Fruit fly (Drosophila melanogaster): ENCODE data around the gene CG31775.
A peak's percentile ranks its signal among the peaks of the same experiment; 100 is the strongest.
"Not testable (repeated sequence)": the region's sequence is repeated elsewhere in the genome, so short reads cannot be mapped to it uniquely, and the experiment has no call there.

CG31775 gene

DNA sequence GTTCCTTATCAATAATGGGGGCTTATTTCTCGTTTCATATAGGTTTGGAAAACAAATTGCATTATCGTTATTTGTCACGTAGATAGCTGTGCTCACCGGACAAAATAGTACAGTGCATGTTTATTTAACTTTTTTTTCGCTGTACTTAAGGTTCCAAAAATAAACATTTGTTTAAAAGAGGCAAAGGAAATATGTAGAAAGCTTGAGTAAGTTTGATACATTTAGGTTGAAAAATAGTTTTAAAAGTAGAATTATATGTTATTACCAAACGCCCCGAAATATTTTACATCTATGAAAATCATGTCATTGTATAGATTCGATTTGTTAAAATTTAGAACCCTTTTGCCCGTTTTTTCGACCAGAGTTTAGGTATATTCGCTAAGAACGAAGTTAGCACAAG is 2.0 kb downstream of the CG31775 start, which contains the start of gene CG31835:
CG31835 (plus strand) TSS at position 301 of the 400 bp plus-strand sequence.
- TF ChIP-seq CG8159, CG17806, Snoo (tag; optimal IDR thresholded peaks at IDR 0.05): not testable (repeated sequence)

DNA sequence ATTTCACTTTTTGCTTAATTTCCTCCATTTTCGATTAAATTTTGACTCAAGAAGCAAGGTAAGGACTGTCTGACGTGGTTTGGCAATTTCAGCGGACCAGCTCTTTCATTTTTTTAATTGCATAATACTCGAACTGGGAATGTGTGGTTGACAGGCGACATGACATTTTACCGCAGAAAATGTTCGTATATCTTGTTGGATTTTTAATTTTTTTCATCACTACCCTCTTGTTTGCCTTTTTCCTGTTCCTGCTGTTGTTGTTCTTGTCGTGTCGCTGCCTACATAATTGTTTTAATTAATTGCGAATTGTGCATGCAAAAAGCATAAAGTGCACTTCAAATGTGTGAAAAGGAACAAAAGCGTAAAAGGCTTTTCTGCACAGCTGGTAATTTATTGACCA is 7.5 kb downstream of the CG31775 start, which contains the start of gene CG42685:
CG42685 (minus strand) TSS at position 101 of the 400 bp plus-strand sequence.
- TF ChIP-seq D1 (tag; optimal IDR thresholded peaks at IDR 0.05) (no peak), CG14655 (GFP tag; optimal IDR thresholded peaks at IDR 0.05) (no peak), CG32121 (GFP tag; IDR thresholded peaks at IDR 0.05) (no peak), CG17806 (tag; optimal IDR thresholded peaks at IDR 0.05) (no peak), CG8301 (tag; optimal IDR thresholded peaks at IDR 0.05) (no peak), EcR (GFP tag; optimal IDR thresholded peaks at IDR 0.05) (no peak), Snoo (tag; optimal IDR thresholded peaks at IDR 0.05) (no peak), Ets98B (GFP tag; IDR thresholded peaks at IDR 0.05) (no peak), rn (GFP tag; IDR thresholded peaks at IDR 0.05) (no peak), Pif1B (GFP tag; optimal IDR thresholded peaks at IDR 0.05) (no peak)

DNA sequence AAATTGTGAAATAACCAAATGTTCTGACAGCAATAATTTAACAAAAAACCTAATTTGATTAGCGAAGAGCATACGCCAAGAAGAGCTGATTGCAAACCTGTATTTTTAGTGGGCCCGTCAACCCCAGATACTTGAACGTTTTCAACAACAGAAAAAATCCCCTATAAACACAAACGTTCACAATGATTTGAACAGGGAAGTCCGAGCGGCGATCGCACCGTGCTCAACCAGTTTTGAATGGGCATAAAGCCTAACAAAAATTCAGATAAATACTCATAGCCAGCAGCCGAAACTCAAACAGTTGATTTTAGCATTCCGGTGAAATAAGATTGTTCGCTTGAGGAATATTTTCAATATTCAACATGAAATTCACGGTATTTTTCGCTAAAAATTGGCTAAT is 24.1 kb downstream of the CG31775 start, which contains the start of gene CG34165:
CG34165 (plus strand) TSS at position 284 of the 400 bp plus-strand sequence.
- TF ChIP-seq CG8301 (tag; optimal IDR thresholded peaks at IDR 0.05) (no peak), D1 (tag; optimal IDR thresholded peaks at IDR 0.05) (no peak), CG8159 (tag; optimal IDR thresholded peaks at IDR 0.05) (no peak), Pif1A (GFP tag; optimal IDR thresholded peaks at IDR 0.05) (no peak), CG17806 (tag; optimal IDR thresholded peaks at IDR 0.05) (no peak), CG4496 (GFP tag; IDR thresholded peaks at IDR 0.05) (peak; percentile 44; the same call in 1 of the 3 replicates)

DNA sequence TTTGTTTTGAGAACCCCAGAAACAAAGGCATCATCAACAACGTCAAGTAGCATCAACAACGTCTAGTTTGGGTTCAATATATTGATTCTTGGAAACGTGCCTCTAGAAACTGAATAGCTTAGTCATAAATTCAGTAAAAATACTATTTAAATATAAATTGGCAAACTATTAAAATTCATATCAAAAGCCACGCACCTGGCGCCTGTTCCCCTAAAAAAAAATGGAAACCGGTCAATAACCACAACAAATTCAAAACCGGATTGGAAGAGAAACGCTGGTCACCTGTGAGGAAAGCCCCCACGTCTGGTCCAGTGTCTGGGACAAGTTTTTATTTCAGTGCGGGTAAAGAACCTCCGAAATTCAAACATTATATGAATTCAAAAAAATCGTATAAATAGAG is 25.3 kb downstream of the CG31775 start, which contains the start of gene CG15282:
CG15282 (plus strand) TSS at position 227 of the 400 bp plus-strand sequence.
- TF ChIP-seq Snoo (tag; optimal IDR thresholded peaks at IDR 0.05) (peak; percentile 54), CG13204 (GFP tag; optimal IDR thresholded peaks at IDR 0.05) (no peak), Pif1B (GFP tag; optimal IDR thresholded peaks at IDR 0.05) (no peak)

DNA sequence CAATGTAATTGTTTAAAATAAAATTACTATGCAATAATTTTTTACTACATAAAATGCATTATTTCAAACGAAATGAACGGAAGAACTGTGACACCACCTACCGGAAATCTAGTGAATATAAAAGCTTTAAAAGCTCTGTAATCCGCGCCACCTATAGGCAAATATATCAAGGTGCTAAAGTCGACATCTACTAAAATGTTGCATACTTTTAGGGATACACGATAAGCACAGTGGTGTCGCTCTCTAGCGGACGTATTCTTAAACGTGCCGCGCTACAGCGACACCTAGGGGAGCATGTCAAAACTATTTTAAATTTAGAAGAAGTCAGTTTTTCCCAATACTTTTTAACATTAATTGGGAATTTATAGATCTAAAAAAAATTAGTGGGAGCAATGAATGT is 31.4 kb downstream of the CG31775 start:
- 0 out of 2 replicates have a peak, but pooled peaks have one; percentile 22 for TF ChIP-seq rn (GFP tag; IDR thresholded peaks at IDR 0.05)
- TF ChIP-seq CG12605 (GFP tag; IDR thresholded peaks at IDR 0.05), result no peak
- TF ChIP-seq Snoo (tag; optimal IDR thresholded peaks at IDR 0.05), result peak; percentile 47
- peak; percentile 82 for TF ChIP-seq D1 (tag; optimal IDR thresholded peaks at IDR 0.05)
- TF ChIP-seq CG4496 (GFP tag; IDR thresholded peaks at IDR 0.05), result peak; percentile 77; the same call in 2 of the 3 replicates
- no peak for TF ChIP-seq CG15710 (tag; optimal IDR thresholded peaks at IDR 0.05)
- no peak for TF ChIP-seq EcR (GFP tag; optimal IDR thresholded peaks at IDR 0.05)
- no peak for TF ChIP-seq Pif1B (GFP tag; optimal IDR thresholded peaks at IDR 0.05)
- no peak for TF ChIP-seq Ets98B (GFP tag; IDR thresholded peaks at IDR 0.05)

DNA sequence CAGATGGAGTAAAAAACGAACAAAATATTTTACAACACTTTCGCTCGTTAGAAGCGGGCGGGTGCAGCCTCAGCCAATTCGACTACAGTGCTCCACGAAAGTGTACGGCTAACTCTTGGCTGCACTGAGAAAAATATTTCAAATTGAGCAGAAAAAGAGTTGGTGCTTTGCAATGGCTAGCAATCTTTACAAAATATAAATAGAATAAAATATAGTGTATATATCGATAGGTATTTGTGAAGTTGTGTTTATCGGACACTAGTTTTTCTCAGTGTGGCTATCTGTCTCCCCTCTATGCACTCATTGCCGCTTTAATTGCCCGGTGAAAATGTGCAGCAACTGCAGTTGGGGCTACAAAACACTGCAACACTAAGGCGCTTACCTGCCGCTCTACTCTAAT is 36.1 kb downstream of the CG31775 start:
- TF ChIP-seq Ets98B (GFP tag; IDR thresholded peaks at IDR 0.05), result no peak
- TF ChIP-seq CG14655 (GFP tag; optimal IDR thresholded peaks at IDR 0.05), result no peak
- TF ChIP-seq CG12605 (GFP tag; IDR thresholded peaks at IDR 0.05), result peak; percentile 65
- TF ChIP-seq CG10348 (GFP tag; IDR thresholded peaks at IDR 0.05), result peak; percentile 60
- TF ChIP-seq Pif1A (GFP tag; optimal IDR thresholded peaks at IDR 0.05), result peak; percentile 55

DNA sequence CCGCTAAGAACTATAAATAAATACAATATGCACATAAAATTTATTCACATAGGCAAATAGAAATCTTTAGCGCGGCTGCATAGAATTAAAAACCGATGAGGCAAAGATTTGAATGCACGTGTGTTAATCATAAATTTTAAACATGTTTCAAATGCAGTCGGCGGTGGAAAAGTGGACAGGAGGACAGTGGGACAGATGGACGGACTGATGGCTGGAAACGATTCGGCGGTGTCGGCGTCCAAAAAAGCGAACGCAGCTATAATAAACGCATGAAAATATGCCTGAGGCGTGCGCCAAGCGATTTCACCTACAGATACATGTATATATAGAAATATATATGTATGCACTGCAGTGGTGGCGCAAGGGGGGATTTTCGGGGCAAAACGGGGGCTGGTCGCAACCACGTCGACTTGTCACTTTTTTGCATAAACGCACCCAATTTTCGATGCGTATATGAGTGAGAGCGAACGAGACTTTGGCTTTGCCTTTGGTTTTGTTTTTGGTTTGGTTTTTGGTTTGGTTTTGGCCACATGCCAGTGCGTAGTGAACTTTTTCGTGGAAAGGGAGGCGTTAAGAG is 38.0 kb downstream of the CG31775 start:
- no peak for TF ChIP-seq EcR (GFP tag; optimal IDR thresholded peaks at IDR 0.05)
- no peak for TF ChIP-seq fd96Ca (GFP tag; IDR thresholded peaks at IDR 0.05)
- TF ChIP-seq Pif1B (GFP tag; optimal IDR thresholded peaks at IDR 0.05), result no peak
- no peak for TF ChIP-seq CG34367 (tag; optimal IDR thresholded peaks at IDR 0.05)
- TF ChIP-seq rn (GFP tag; IDR thresholded peaks at IDR 0.05), result no peak
- TF ChIP-seq Pif1A (GFP tag; optimal IDR thresholded peaks at IDR 0.05), result no peak
- peak; percentile 20; the same call in 1 of the 2 replicates for TF ChIP-seq Ets98B (GFP tag; IDR thresholded peaks at IDR 0.05)
- no peak for TF ChIP-seq CG9948 (tag; optimal IDR thresholded peaks at IDR 0.05)
- no peak for TF ChIP-seq CG14655 (GFP tag; optimal IDR thresholded peaks at IDR 0.05)
- peak; percentile 74 for TF ChIP-seq CG32121 (GFP tag; IDR thresholded peaks at IDR 0.05)
- 0 out of 3 replicates have a peak, but pooled peaks have one; percentile 27 for TF ChIP-seq CG4496 (GFP tag; IDR thresholded peaks at IDR 0.05)

DNA sequence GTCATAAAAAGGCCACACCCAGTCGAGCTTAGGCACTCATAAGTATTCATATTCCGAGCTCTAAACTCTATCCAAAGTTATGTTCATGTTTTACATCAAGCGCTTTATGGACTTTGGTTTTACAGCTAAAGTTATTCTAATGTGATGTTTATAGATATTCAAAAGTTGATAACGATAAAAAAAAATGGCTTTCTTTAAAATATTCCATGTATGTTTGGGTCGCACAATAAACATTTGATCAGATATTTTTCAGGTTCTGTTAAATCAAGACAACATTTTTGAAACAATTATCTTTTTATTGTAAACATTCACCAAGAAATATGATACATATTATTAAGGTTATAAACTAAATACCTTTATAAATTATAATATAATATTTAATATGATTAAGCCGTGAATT is 38.6 kb downstream of the CG31775 start:
- TF ChIP-seq CG32121 (GFP tag; IDR thresholded peaks at IDR 0.05), result no peak
- TF ChIP-seq CG10348 (GFP tag; IDR thresholded peaks at IDR 0.05), result no peak
- no peak for TF ChIP-seq CG12605 (GFP tag; IDR thresholded peaks at IDR 0.05)
- TF ChIP-seq gl (tag; optimal IDR thresholded peaks at IDR 0.05), result no peak
- TF ChIP-seq CG4496 (GFP tag; IDR thresholded peaks at IDR 0.05), result no peak
- TF ChIP-seq CG34367 (tag; optimal IDR thresholded peaks at IDR 0.05), result no peak
- TF ChIP-seq CG8159 (tag; optimal IDR thresholded peaks at IDR 0.05), result no peak
- no peak for TF ChIP-seq Pif1A (GFP tag; optimal IDR thresholded peaks at IDR 0.05)
- no peak for TF ChIP-seq EcR (GFP tag; optimal IDR thresholded peaks at IDR 0.05)
- no peak for TF ChIP-seq CG14655 (GFP tag; optimal IDR thresholded peaks at IDR 0.05)
- TF ChIP-seq CG17806 (tag; optimal IDR thresholded peaks at IDR 0.05), result no peak
- no peak for TF ChIP-seq CG9948 (tag; optimal IDR thresholded peaks at IDR 0.05)
- no peak for TF ChIP-seq Pif1B (GFP tag; optimal IDR thresholded peaks at IDR 0.05)
- no peak for TF ChIP-seq Ets98B (GFP tag; IDR thresholded peaks at IDR 0.05)
- no peak for TF ChIP-seq CG8301 (tag; optimal IDR thresholded peaks at IDR 0.05)

All from whole organism, pupa.